Fruit fly (Drosophila melanogaster) whole organism, wandering third instar larva: ENCODE measurements around the gene CG4367.

Experiments used
- Abd-B ChIP-seq: fragments of >200 bp; optimal IDR thresholded peaks from 2 replicates; lab custom pipeline; 2017; ENCODE audit warnings: missing biosample characterization, missing genetic modification characterization
- CG32264 ChIP-seq: fragments of 200-800 bp; sonication (Bioruptor generic); optimal IDR thresholded peaks from 2 replicates; lab custom pipeline; 2016; ENCODE audit warnings: missing biosample characterization, missing genetic modification characterization
- CG9705 ChIP-seq: fragments of 200-800 bp; sonication (Bioruptor generic); optimal IDR thresholded peaks from 2 replicates; lab custom pipeline; 2018; ENCODE audit warnings: missing biosample characterization, mild to moderate bottlenecking, missing genetic modification characterization
- CrebA ChIP-seq: fragments of 200-800 bp; sonication (Bioruptor generic); optimal IDR thresholded peaks from 2 replicates; lab custom pipeline; 2016; ENCODE audit warnings: missing biosample characterization, mild to moderate bottlenecking, missing genetic modification characterization, borderline replicate concordance
- Dfd ChIP-seq: fragments of >200 bp; optimal IDR thresholded peaks from 2 replicates; lab custom pipeline; 2017; ENCODE audit warnings: missing biosample characterization, missing genetic modification characterization
- Dif ChIP-seq: fragments of 200-275, 200-300 bp; sonication (Bioruptor generic); optimal IDR thresholded peaks from 2 replicates; lab custom pipeline; 2018; ENCODE audit warnings: missing biosample characterization, missing genetic modification characterization; ENCODE audit not compliant: partially characterized antibody
- GATAd ChIP-seq: sonication (Bioruptor generic); optimal IDR thresholded peaks from 2 replicates; lab custom pipeline; 2016; ENCODE audit warnings: missing biosample characterization, missing genetic modification characterization
- HLH106 ChIP-seq: fragments of 200-800 bp; optimal IDR thresholded peaks from 3 replicates; lab custom pipeline; 2019; ENCODE audit warnings: missing biosample characterization, mild to moderate bottlenecking, missing genetic modification characterization, moderate library complexity
- Hnf4 ChIP-seq: fragments of 200-800 bp; sonication (Bioruptor generic); optimal IDR thresholded peaks from 2 replicates; lab custom pipeline; 2016; ENCODE audit warnings: missing biosample characterization, mild to moderate bottlenecking, missing genetic modification characterization
- Hr78 ChIP-seq: fragments of >200 bp; optimal IDR thresholded peaks from 2 replicates; lab custom pipeline; 2017; ENCODE audit warnings: missing biosample characterization, missing genetic modification characterization
- Hr83 ChIP-seq: fragments of 200-300 bp; sonication (Bioruptor generic); optimal IDR thresholded peaks from 2 replicates; lab custom pipeline; 2016; ENCODE audit warnings: missing biosample characterization, mild to moderate bottlenecking, missing genetic modification characterization, moderate library complexity; ENCODE audit not compliant: poor library complexity, severe bottlenecking
- Jra ChIP-seq: sonication (Bioruptor generic); optimal IDR thresholded peaks from 2 replicates; lab custom pipeline; 2016; ENCODE audit warnings: missing biosample characterization, missing genetic modification characterization
- Mio ChIP-seq: sonication (Bioruptor generic); optimal IDR thresholded peaks from 2 replicates; lab custom pipeline; 2016; ENCODE audit warnings: missing biosample characterization, missing genetic modification characterization
- Myc ChIP-seq: fragments of >200 bp; optimal IDR thresholded peaks from 2 replicates; lab custom pipeline; 2017
- N ChIP-seq: fragments of >200 bp; optimal IDR thresholded peaks from 2 replicates; lab custom pipeline; 2018; ENCODE audit warnings: missing biosample characterization, missing external identifiers, missing genetic modification characterization
- OdsH ChIP-seq: fragments of 200-800 bp; sonication (Bioruptor generic); optimal IDR thresholded peaks from 2 replicates; lab custom pipeline; 2016; ENCODE audit warnings: missing biosample characterization, mild to moderate bottlenecking, missing genetic modification characterization
- Rel ChIP-seq, 2 experiments: fragments of 200-800 bp; sonication (Bioruptor generic) in 1 of 2; optimal IDR thresholded peaks; 2 replicates in 1 of 2; 3 replicates in 1 of 2; lab custom pipeline; 2016 to 2019; ENCODE audit warnings: mild to moderate bottlenecking in 2 of 2, missing biosample characterization in 2 of 2, missing genetic modification characterization in 2 of 2, moderate library complexity in 1 of 2
- Sp1 ChIP-seq: fragments of 200-800 bp; sonication (Bioruptor generic); optimal IDR thresholded peaks from 3 replicates; lab custom pipeline; 2019; ENCODE audit warnings: missing biosample characterization, mild to moderate bottlenecking, missing genetic modification characterization, moderate library complexity
- Vsx2 ChIP-seq: fragments of 200-300, 225-300 bp; sonication (Bioruptor generic); optimal IDR thresholded peaks from 2 replicates; lab custom pipeline; 2018; ENCODE audit warnings: missing biosample characterization, missing genetic modification characterization; ENCODE audit not compliant: partially characterized antibody
- br ChIP-seq: fragments of 200-800 bp; sonication (Bioruptor generic); optimal IDR thresholded peaks from 2 replicates; lab custom pipeline; 2016; ENCODE audit warnings: missing biosample characterization, missing genetic modification characterization
- brk ChIP-seq: fragments of 200-800 bp; sonication (Bioruptor generic); optimal IDR thresholded peaks from 2 replicates; lab custom pipeline; 2016; ENCODE audit warnings: missing biosample characterization, mild to moderate bottlenecking, missing genetic modification characterization
- dl ChIP-seq, 2 experiments: fragments of 175-275, 200-275 bp in 1 of 2; fragments of 200-275 bp in 1 of 2; sonication (Bioruptor generic); optimal IDR thresholded peaks; lab custom pipeline; 2018; ENCODE audit warnings: mild to moderate bottlenecking in 2 of 2, missing biosample characterization in 2 of 2, missing genetic modification characterization in 2 of 2, moderate library complexity in 2 of 2; ENCODE audit not compliant: partially characterized antibody in 2 of 2, insufficient read depth in 1 of 2
- dmrt93B ChIP-seq: fragments of 200-800 bp; sonication (Bioruptor generic); optimal IDR thresholded peaks from 2 replicates; lab custom pipeline; 2018; ENCODE audit warnings: missing biosample characterization, mild to moderate bottlenecking, missing genetic modification characterization
- dsf ChIP-seq: sonication (Bioruptor generic); optimal IDR thresholded peaks from 2 replicates; lab custom pipeline; 2016; ENCODE audit warnings: missing biosample characterization, missing genetic modification characterization, borderline replicate concordance
- ey ChIP-seq: fragments of 200-800 bp; sonication (Bioruptor generic); optimal IDR thresholded peaks from 2 replicates; lab custom pipeline; 2016; ENCODE audit warnings: missing biosample characterization, missing genetic modification characterization
- foxo ChIP-seq, 2 experiments: fragments of 200-800 bp; sonication (Bioruptor generic); optimal IDR thresholded peaks; 2 replicates in 1 of 2; 3 replicates in 1 of 2; lab custom pipeline; 2016 to 2017; ENCODE audit warnings: missing biosample characterization in 2 of 2, missing genetic modification characterization in 2 of 2
- fru ChIP-seq: fragments of 200-800 bp; sonication (Bioruptor generic); optimal IDR thresholded peaks from 3 replicates; lab custom pipeline; 2016; ENCODE audit warnings: missing biosample characterization, mild to moderate bottlenecking, missing genetic modification characterization
- h ChIP-seq: fragments of 200-800 bp; sonication (Bioruptor generic); optimal IDR thresholded peaks from 3 replicates; lab custom pipeline; 2016; ENCODE audit warnings: missing biosample characterization, mild to moderate bottlenecking, missing genetic modification characterization
- jim ChIP-seq: fragments of 175-275, 200-325 bp; sonication (Bioruptor generic); optimal IDR thresholded peaks from 2 replicates; lab custom pipeline; 2016; ENCODE audit warnings: missing biosample characterization, mild to moderate bottlenecking, missing genetic modification characterization
- lola ChIP-seq: fragments of >200 bp; optimal IDR thresholded peaks from 2 replicates; lab custom pipeline; 2017; ENCODE audit warnings: missing biosample characterization, missing genetic modification characterization
- pan ChIP-seq: fragments of >200 bp; optimal IDR thresholded peaks from 2 replicates; lab custom pipeline; 2017
- psq ChIP-seq: fragments of 200-800 bp; sonication (Bioruptor generic); optimal IDR thresholded peaks from 3 replicates; lab custom pipeline; 2017; ENCODE audit warnings: missing biosample characterization, mild to moderate bottlenecking, missing genetic modification characterization, moderate library complexity
- rgr ChIP-seq: fragments of 200-800 bp; sonication (Bioruptor generic); optimal IDR thresholded peaks from 3 replicates; lab custom pipeline; 2016; ENCODE audit warnings: missing biosample characterization, mild to moderate bottlenecking, missing genetic modification characterization
- sage ChIP-seq: fragments of 200-800 bp; sonication (Bioruptor generic); optimal IDR thresholded peaks from 2 replicates; lab custom pipeline; 2016; ENCODE audit warnings: missing biosample characterization, mild to moderate bottlenecking, missing genetic modification characterization
- sv ChIP-seq: fragments of 200-800 bp; sonication (Bioruptor generic); optimal IDR thresholded peaks from 3 replicates; lab custom pipeline; 2016; ENCODE audit warnings: missing biosample characterization, missing genetic modification characterization
- tai ChIP-seq: sonication (Bioruptor generic); optimal IDR thresholded peaks from 2 replicates; lab custom pipeline; 2016; ENCODE audit warnings: missing biosample characterization, missing genetic modification characterization
- usp ChIP-seq: fragments of >200 bp; optimal IDR thresholded peaks from 2 replicates; lab custom pipeline; 2017; ENCODE audit warnings: missing biosample characterization, missing genetic modification characterization
- woc ChIP-seq: sonication (Bioruptor generic); optimal IDR thresholded peaks from 2 replicates; lab custom pipeline; 2016; ENCODE audit warnings: missing biosample characterization, mild to moderate bottlenecking, missing genetic modification characterization

CG4367 gene

DNA sequence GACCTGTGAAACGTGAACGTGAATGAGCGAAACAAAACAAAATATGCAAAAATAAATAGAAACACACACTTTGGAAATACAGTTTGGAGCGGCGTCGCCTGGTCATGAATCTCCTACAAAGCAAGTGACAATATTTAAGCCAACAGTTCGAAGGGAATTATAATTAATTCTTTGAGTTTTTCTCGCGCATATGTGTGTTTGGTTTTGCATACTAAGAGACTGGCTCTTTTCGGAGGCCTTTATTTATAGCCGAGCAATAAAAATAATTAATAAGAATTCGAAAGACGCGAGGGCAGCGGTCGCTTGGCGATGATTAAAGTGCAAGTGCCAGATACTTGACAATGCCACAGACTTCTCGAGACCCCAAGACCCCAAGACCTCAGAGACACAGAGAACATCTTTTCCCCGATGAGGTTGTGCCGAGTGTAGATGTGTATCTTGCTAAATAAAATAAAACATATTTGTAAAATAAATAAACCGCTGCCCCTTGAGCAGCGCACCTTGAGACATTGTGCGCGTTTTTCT is 13.5 kb upstream of the CG4367 start:
- TF ChIP-seq Abd-B (GFP tag; lab: Kevin White, UChicago) (no peak), CG9705 (GFP tag; lab: Kevin White, UChicago) (no peak), Sp1 (GFP tag; lab: Kevin White, UChicago) (no peak), Hr83 (GFP tag; lab: Kevin White, UChicago) (no peak), Vsx2 (no peak), CG32264 (GFP tag; lab: Kevin White, UChicago) (no peak), Dif (GFP tag; lab: Kevin White, UChicago) (no peak), Mio (GFP tag; lab: Kevin White, UChicago) (no peak), Hr78 (GFP tag; lab: Kevin White, UChicago) (no peak), sv (no peak), rgr (GFP tag; lab: Kevin White, UChicago) (no peak), Myc (lab: Kevin White, UChicago) (no peak), fru (GFP tag; lab: Kevin White, UChicago) (no peak), br (no peak), OdsH (GFP tag; lab: Kevin White, UChicago) (no peak), brk (GFP tag; lab: Kevin White, UChicago) (no peak)

DNA sequence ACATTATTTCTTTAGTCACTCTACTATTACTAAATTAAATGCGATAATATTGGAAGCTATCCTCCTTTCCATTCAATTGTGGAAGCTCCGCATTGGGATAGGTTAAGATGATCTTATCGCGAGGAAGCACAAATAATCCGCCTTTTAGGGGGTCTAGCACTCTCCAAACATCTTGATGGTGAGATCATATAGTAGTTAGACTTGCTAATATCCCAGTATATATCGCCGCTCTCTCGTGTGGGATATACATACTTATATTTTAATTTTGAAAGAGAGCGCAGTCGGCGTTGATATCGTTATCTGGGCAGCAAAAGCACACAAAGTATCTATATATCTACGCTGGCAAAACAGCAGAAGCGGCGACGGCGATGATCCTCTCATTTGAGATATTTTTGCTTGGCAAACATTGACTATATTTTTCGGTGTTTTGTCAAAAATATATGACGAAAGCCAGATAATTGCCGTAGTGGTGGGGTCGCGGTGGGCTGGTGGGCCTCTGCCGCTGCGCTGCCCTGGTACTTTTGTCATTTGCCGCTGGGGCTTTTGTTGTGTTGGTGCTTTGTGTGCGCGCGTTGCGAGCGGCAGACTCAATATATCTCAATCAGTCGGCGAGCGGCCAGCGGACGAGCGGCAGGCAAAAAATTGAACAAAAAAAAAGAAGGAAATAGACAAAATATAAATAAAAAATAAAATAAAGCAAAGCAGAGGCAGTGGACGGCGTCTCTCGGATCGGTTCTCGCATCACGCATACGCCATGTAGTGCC is 12.8 kb upstream of the CG4367 start:
- TF ChIP-seq sage: no peak
- peak; percentile 14 for TF ChIP-seq br
- no peak for TF ChIP-seq CG32264 (GFP tag; lab: Kevin White, UChicago)
- TF ChIP-seq dmrt93B: no peak
- TF ChIP-seq rgr (GFP tag; lab: Kevin White, UChicago): peak; percentile 51
- TF ChIP-seq Rel (GFP tag; optimal IDR thresholded peaks at IDR 0.05; lab: Kevin White, UChicago): no peak
- peak; percentile 69 for TF ChIP-seq Rel (tag; optimal IDR thresholded peaks at IDR 0.05; lab: Kevin White, UChicago)
- peak; percentile 24 for TF ChIP-seq Sp1 (GFP tag; lab: Kevin White, UChicago)
- TF ChIP-seq Dif (GFP tag; lab: Kevin White, UChicago): peak; percentile 23

DNA sequence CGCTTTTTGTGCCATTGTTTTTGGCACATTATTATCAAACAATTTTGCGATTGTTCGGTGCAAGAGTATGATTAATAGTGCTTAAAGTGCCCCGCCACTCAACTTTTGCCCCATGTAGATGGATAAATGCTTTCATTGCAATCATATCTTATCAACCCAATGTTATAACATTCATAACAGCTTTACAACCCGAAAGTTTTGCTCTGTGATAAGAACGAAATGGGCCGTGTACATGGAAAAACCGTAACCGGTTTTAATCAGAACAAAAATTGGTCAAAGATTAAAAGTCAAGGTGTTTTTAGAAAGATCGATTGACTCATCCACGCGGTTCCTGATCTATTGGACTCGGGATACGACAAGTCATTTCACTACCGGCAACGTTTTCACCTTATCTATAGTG is 11.8 kb upstream of the CG4367 start:
- TF ChIP-seq CrebA (GFP tag; lab: Kevin White, UChicago): peak; percentile 18
- no peak for TF ChIP-seq h (GFP tag; lab: Kevin White, UChicago)

DNA sequence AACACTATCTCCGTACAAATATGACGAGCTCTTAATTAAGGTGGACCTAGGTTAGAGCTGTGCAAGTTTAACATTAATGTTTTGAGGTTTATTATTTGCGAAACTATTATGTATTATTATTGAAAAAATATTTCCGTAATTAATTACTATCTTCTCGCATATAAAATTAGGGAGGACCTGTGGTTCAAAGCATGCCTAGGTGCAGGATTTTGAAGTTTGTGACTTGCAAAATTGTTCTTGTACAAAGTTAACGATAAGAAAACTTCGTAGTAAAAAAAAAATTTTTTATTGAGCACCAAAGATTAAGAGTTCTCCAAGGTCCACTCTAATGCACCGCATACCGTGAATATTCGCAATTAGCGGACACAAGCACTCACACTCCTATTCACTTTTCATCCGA is 8.1 kb upstream of the CG4367 start:
- peak; percentile 56 for TF ChIP-seq OdsH (GFP tag; lab: Kevin White, UChicago)
- no peak for TF ChIP-seq Hr83 (GFP tag; lab: Kevin White, UChicago)
- peak in 1 of 2 experiments; percentile 82 for TF ChIP-seq foxo (GFP tag; optimal IDR thresholded peaks at IDR 0.05; lab: Kevin White, UChicago)
- no peak for TF ChIP-seq Mio (GFP tag; lab: Kevin White, UChicago)
- TF ChIP-seq CG9705 (GFP tag; lab: Kevin White, UChicago): no peak
- TF ChIP-seq GATAd (GFP tag; lab: Kevin White, UChicago): no peak
- peak; percentile 56 for TF ChIP-seq psq
- TF ChIP-seq Abd-B (GFP tag; lab: Kevin White, UChicago): no peak
- TF ChIP-seq lola (GFP tag; lab: Kevin White, UChicago): no peak
- peak; percentile 80 for TF ChIP-seq h (GFP tag; lab: Kevin White, UChicago)
- TF ChIP-seq Vsx2: no peak
- peak; percentile 51 for TF ChIP-seq HLH106
- TF ChIP-seq ey (GFP tag; lab: Kevin White, UChicago): peak; percentile 57
- peak; percentile 27 for TF ChIP-seq Hnf4
- no peak for TF ChIP-seq jim
- peak; percentile 4 for TF ChIP-seq tai (GFP tag; lab: Kevin White, UChicago)
- TF ChIP-seq dl (GFP tag; optimal IDR thresholded peaks at IDR 0.05; lab: Kevin White, UChicago; ENCODE audit: insufficient read depth in 1 of 2, partially characterized antibody in 2 of 2): no peak
- TF ChIP-seq CrebA (GFP tag; lab: Kevin White, UChicago): peak; percentile 42
- peak; percentile 53 for TF ChIP-seq brk (GFP tag; lab: Kevin White, UChicago)
- no peak for TF ChIP-seq Jra (GFP tag; lab: Kevin White, UChicago)
- no peak for TF ChIP-seq Myc (lab: Kevin White, UChicago)
- no peak for TF ChIP-seq Dfd (GFP tag; lab: Kevin White, UChicago)
- peak; percentile 72 for TF ChIP-seq rgr (GFP tag; lab: Kevin White, UChicago)
- TF ChIP-seq fru (GFP tag; lab: Kevin White, UChicago): peak; percentile 74
- TF ChIP-seq Rel (GFP tag; optimal IDR thresholded peaks at IDR 0.05; lab: Kevin White, UChicago): peak; percentile 21
- no peak for TF ChIP-seq Rel (tag; optimal IDR thresholded peaks at IDR 0.05; lab: Kevin White, UChicago)
- no peak for TF ChIP-seq sv
- TF ChIP-seq Sp1 (GFP tag; lab: Kevin White, UChicago): peak; percentile 44
- peak; percentile 11 for TF ChIP-seq dmrt93B
- no peak for TF ChIP-seq pan (lab: Kevin White, UChicago)
- TF ChIP-seq dsf (GFP tag; lab: Kevin White, UChicago): no peak
- TF ChIP-seq Hr78 (GFP tag; lab: Kevin White, UChicago): no peak
- no peak for TF ChIP-seq N (GFP tag; lab: Kevin White, UChicago)
- TF ChIP-seq br: peak; percentile 48
- TF ChIP-seq Dif (GFP tag; lab: Kevin White, UChicago): no peak
- peak; percentile 31 for TF ChIP-seq sage
- no peak for TF ChIP-seq usp (GFP tag; lab: Kevin White, UChicago)
- TF ChIP-seq woc (GFP tag; lab: Kevin White, UChicago): no peak
